Fruit fly (Drosophila melanogaster) whole organism, prepupa: ENCODE data around the gene path.

Experiments
- Blimp-1 ChIP-seq: fragments of 200-800 bp; sonication (Bioruptor generic); optimal IDR thresholded peaks from 3 replicates; lab custom pipeline; 2017; ENCODE audit warnings: missing biosample characterization, missing genetic modification characterization, mild to moderate bottlenecking, moderate library complexity, missing genetic modification reagents
- CG10631 ChIP-seq: fragments of 200-800 bp; sonication (Bioruptor generic); optimal IDR thresholded peaks from 2 replicates; lab custom pipeline; 2016; ENCODE audit warnings: missing biosample characterization, missing genetic modification characterization
- CG10669 ChIP-seq: fragments of 200-800 bp; sonication (Bioruptor generic); optimal IDR thresholded peaks from 3 replicates; lab custom pipeline; 2018; ENCODE audit warnings: missing biosample characterization, mild to moderate bottlenecking, missing genetic modification characterization, moderate library complexity
- CG11294 ChIP-seq: fragments of 200-800 bp; sonication (Bioruptor generic); IDR thresholded peaks from 2 replicates; pipeline ENCODE4 v1.3.6; 2022; ENCODE audit warnings: missing biosample characterization, missing genetic modification characterization
- CG11762 ChIP-seq: fragments of 200-800 bp; sonication (Bioruptor generic); optimal IDR thresholded peaks from 3 replicates; lab custom pipeline; 2016; ENCODE audit warnings: missing biosample characterization, missing genetic modification characterization; ENCODE audit not compliant: insufficient read depth
- CG15336 ChIP-seq: fragments of 200-800 bp; sonication (Bioruptor generic); IDR thresholded peaks from 2 replicates; pipeline ENCODE4 v1.3.6; 2022; ENCODE audit warnings: missing biosample characterization, missing genetic modification characterization
- CG3032 ChIP-seq: fragments of 200-800 bp; optimal IDR thresholded peaks from 2 replicates; lab custom pipeline; 2019; ENCODE audit warnings: missing biosample characterization, mild to moderate bottlenecking, missing genetic modification characterization, moderate library complexity
- CG31627 ChIP-seq: fragments of 200-800 bp; sonication (Bioruptor generic); optimal IDR thresholded peaks from 3 replicates; lab custom pipeline; 2016; ENCODE audit warnings: missing biosample characterization, missing genetic modification characterization
- CG32006 ChIP-seq: fragments of 200-800 bp; sonication (Bioruptor generic); optimal IDR thresholded peaks from 3 replicates; lab custom pipeline; 2017; ENCODE audit warnings: missing biosample characterization, mild to moderate bottlenecking, missing genetic modification characterization
- CG6163 ChIP-seq: fragments of 200-800 bp; sonication (Bioruptor generic); IDR thresholded peaks from 3 replicates; pipeline ENCODE4 v1.3.6; 2022; ENCODE audit warnings: missing biosample characterization, missing genetic modification characterization
- CG6276 ChIP-seq: fragments of 200-800 bp; sonication (Bioruptor generic); optimal IDR thresholded peaks from 2 replicates; lab custom pipeline; 2017; ENCODE audit warnings: missing biosample characterization, mild to moderate bottlenecking, missing genetic modification characterization
- CG6792 ChIP-seq: fragments of 200-800 bp; sonication (Bioruptor generic); optimal IDR thresholded peaks from 3 replicates; lab custom pipeline; 2016; ENCODE audit warnings: missing biosample characterization, missing genetic modification characterization
- CG6808 ChIP-seq: fragments of 200-800 bp; sonication (Bioruptor generic); optimal IDR thresholded peaks from 3 replicates; lab custom pipeline; 2017; ENCODE audit warnings: missing biosample characterization, missing genetic modification characterization, mild to moderate bottlenecking, moderate library complexity, missing genetic modification reagents
- CG6854 ChIP-seq: fragments of 200-800 bp; sonication (Bioruptor generic); optimal IDR thresholded peaks from 2 replicates; lab custom pipeline; 2017; ENCODE audit warnings: missing biosample characterization, mild to moderate bottlenecking, missing genetic modification characterization
- CG7368 ChIP-seq: fragments of 200-800 bp; sonication (Bioruptor generic); optimal IDR thresholded peaks from 3 replicates; lab custom pipeline; 2016; ENCODE audit warnings: missing biosample characterization, missing genetic modification characterization
- CG8319 ChIP-seq: fragments of 200-800 bp; sonication (Bioruptor generic); optimal IDR thresholded peaks from 3 replicates; lab custom pipeline; 2016; ENCODE audit warnings: missing biosample characterization, missing genetic modification characterization
- CG8632 ChIP-seq: fragments of 200-800 bp; sonication (Bioruptor generic); optimal IDR thresholded peaks from 3 replicates; lab custom pipeline; 2016; ENCODE audit warnings: missing biosample characterization, missing genetic modification characterization
- CG9139 ChIP-seq: fragments of 200-800 bp; sonication (Bioruptor generic); optimal IDR thresholded peaks from 3 replicates; lab custom pipeline; 2017; ENCODE audit warnings: missing biosample characterization, mild to moderate bottlenecking, missing genetic modification characterization
- Eip78C ChIP-seq: fragments of 200-800 bp; sonication (Bioruptor generic); peaks from one replicate; lab custom pipeline; 2016; ENCODE audit warnings: missing biosample characterization, missing genetic modification characterization
- Eip93F ChIP-seq: fragments of 200-800 bp; sonication (Bioruptor generic); optimal IDR thresholded peaks from 2 replicates; lab custom pipeline; 2016; ENCODE audit warnings: missing biosample characterization, mild to moderate bottlenecking, missing genetic modification characterization
- Ets21C ChIP-seq: fragments of 200-800 bp; sonication (Bioruptor generic); optimal IDR thresholded peaks from 3 replicates; lab custom pipeline; 2016; ENCODE audit warnings: missing biosample characterization, missing genetic modification characterization
- Ets96B ChIP-seq: fragments of 200-800 bp; optimal IDR thresholded peaks from 2 replicates; lab custom pipeline; 2019; ENCODE audit warnings: missing biosample characterization, mild to moderate bottlenecking, missing genetic modification characterization, moderate library complexity
- Gug ChIP-seq: fragments of 200-800 bp; sonication (Bioruptor generic); IDR thresholded peaks from 2 replicates; pipeline ENCODE4 v1.3.6; 2022; ENCODE audit warnings: missing biosample characterization, missing genetic modification characterization
- Hr38 ChIP-seq: sonication (Bioruptor generic); optimal IDR thresholded peaks from 2 replicates; lab custom pipeline; 2016; ENCODE audit warnings: missing biosample characterization, missing genetic modification characterization
- Hr39 ChIP-seq: fragments of 200-800 bp; sonication (Bioruptor generic); optimal IDR thresholded peaks from 2 replicates; lab custom pipeline; 2016; ENCODE audit warnings: missing biosample characterization, missing genetic modification characterization
- Hr4 ChIP-seq: fragments of 200-800 bp; sonication (Bioruptor generic); optimal IDR thresholded peaks from 3 replicates; lab custom pipeline; 2016; ENCODE audit warnings: missing biosample characterization, missing genetic modification characterization
- Lpt ChIP-seq: fragments of 200-800 bp; sonication (Bioruptor generic); optimal IDR thresholded peaks from 3 replicates; lab custom pipeline; 2016; ENCODE audit warnings: missing biosample characterization, missing genetic modification characterization
- OdsH ChIP-seq: fragments of 200-800 bp; sonication (Bioruptor generic); optimal IDR thresholded peaks from 3 replicates; lab custom pipeline; 2016; ENCODE audit warnings: missing biosample characterization, missing genetic modification characterization
- Sox14 ChIP-seq: fragments of 200-800 bp; sonication (Bioruptor generic); optimal IDR thresholded peaks from 3 replicates; lab custom pipeline; 2016; ENCODE audit warnings: missing biosample characterization, missing genetic modification characterization
- Sox15 ChIP-seq: fragments of 200-800 bp; sonication (Bioruptor generic); optimal IDR thresholded peaks from 3 replicates; lab custom pipeline; 2016; ENCODE audit warnings: missing biosample characterization, missing genetic modification characterization
- achi ChIP-seq: fragments of 200-800 bp; sonication (Bioruptor generic); optimal IDR thresholded peaks from 3 replicates; lab custom pipeline; 2016; ENCODE audit warnings: missing biosample characterization, missing genetic modification characterization
- acj6 ChIP-seq: fragments of 200-800 bp; sonication (Bioruptor generic); optimal IDR thresholded peaks from 3 replicates; lab custom pipeline; 2016; ENCODE audit warnings: missing biosample characterization, missing genetic modification characterization
- cyc ChIP-seq: fragments of 200-800 bp; sonication (Bioruptor generic); optimal IDR thresholded peaks from 3 replicates; lab custom pipeline; 2016; ENCODE audit warnings: missing biosample characterization, missing genetic modification characterization
- dac ChIP-seq: fragments of 200-800 bp; sonication (Bioruptor generic); optimal IDR thresholded peaks from 2 replicates; lab custom pipeline; 2017; ENCODE audit warnings: missing biosample characterization, mild to moderate bottlenecking, missing genetic modification characterization
- dsx ChIP-seq: fragments of 200-800 bp; optimal IDR thresholded peaks from 3 replicates; lab custom pipeline; 2019; ENCODE audit warnings: missing biosample characterization, mild to moderate bottlenecking, missing genetic modification characterization, moderate library complexity; ENCODE audit not compliant: poor library complexity, severe bottlenecking
- eg ChIP-seq: fragments of 200-800 bp; sonication (Bioruptor generic); IDR thresholded peaks from 3 replicates; pipeline ENCODE4 v1.3.6; 2022; ENCODE audit warnings: missing biosample characterization, missing genetic modification characterization
- esn ChIP-seq: fragments of 200-800 bp; sonication (Bioruptor generic); optimal IDR thresholded peaks from 2 replicates; lab custom pipeline; 2016; ENCODE audit warnings: missing biosample characterization, mild to moderate bottlenecking, missing genetic modification characterization, moderate library complexity
- fd59A ChIP-seq: fragments of 200-800 bp; sonication (Bioruptor generic); optimal IDR thresholded peaks from 2 replicates; lab custom pipeline; 2017; ENCODE audit warnings: missing biosample characterization, mild to moderate bottlenecking, missing genetic modification characterization, missing genetic modification reagents
- fkh ChIP-seq: fragments of 200-800 bp; sonication (Bioruptor generic); optimal IDR thresholded peaks from 3 replicates; lab custom pipeline; 2017; ENCODE audit warnings: missing biosample characterization, mild to moderate bottlenecking, missing genetic modification characterization, moderate library complexity
- lz ChIP-seq: fragments of 200-800 bp; sonication (Bioruptor generic); optimal IDR thresholded peaks from 3 replicates; lab custom pipeline; 2016; ENCODE audit warnings: missing biosample characterization, missing genetic modification characterization
- net ChIP-seq: fragments of 200-800 bp; sonication (Bioruptor generic); optimal IDR thresholded peaks from 3 replicates; lab custom pipeline; 2016; ENCODE audit warnings: missing biosample characterization, missing genetic modification characterization
- ss ChIP-seq, 2 experiments: fragments of 200-800 bp; sonication (Bioruptor generic); optimal IDR thresholded peaks; 2 replicates in 1 of 2; 3 replicates in 1 of 2; lab custom pipeline; 2017 to 2018; ENCODE audit warnings: mild to moderate bottlenecking in 2 of 2, missing biosample characterization in 2 of 2, missing genetic modification characterization in 2 of 2, moderate library complexity in 1 of 2
- svp ChIP-seq: fragments of 200-800 bp; sonication (Bioruptor generic); peaks from one replicate; lab custom pipeline; 2016; ENCODE audit warnings: missing biosample characterization, missing genetic modification characterization
- topi ChIP-seq: fragments of 200-800 bp; sonication (Bioruptor generic); optimal IDR thresholded peaks from 3 replicates; lab custom pipeline; 2016; ENCODE audit warnings: missing biosample characterization, missing genetic modification characterization
- vri ChIP-seq: fragments of 200-800 bp; sonication (Bioruptor generic); optimal IDR thresholded peaks from 3 replicates; lab custom pipeline; 2016; ENCODE audit warnings: missing biosample characterization, mild to moderate bottlenecking, missing genetic modification characterization

The path gene

dm6 chr3L:9451522-9452118 is 53.5 kb downstream of the path start, which contains the start of the genes CG3448 and ghi (continued):
- TF ChIP-seq CG10669 (GFP tag; lab: Kevin White, UChicago) (peak; percentile 32), CG6792 (GFP tag; lab: Kevin White, UChicago) (peak; percentile 48), Ets96B (peak; percentile 56), CG10631 (GFP tag; lab: Kevin White, UChicago) (no peak), net (GFP tag; lab: Kevin White, UChicago) (peak; percentile 47)

DNA sequence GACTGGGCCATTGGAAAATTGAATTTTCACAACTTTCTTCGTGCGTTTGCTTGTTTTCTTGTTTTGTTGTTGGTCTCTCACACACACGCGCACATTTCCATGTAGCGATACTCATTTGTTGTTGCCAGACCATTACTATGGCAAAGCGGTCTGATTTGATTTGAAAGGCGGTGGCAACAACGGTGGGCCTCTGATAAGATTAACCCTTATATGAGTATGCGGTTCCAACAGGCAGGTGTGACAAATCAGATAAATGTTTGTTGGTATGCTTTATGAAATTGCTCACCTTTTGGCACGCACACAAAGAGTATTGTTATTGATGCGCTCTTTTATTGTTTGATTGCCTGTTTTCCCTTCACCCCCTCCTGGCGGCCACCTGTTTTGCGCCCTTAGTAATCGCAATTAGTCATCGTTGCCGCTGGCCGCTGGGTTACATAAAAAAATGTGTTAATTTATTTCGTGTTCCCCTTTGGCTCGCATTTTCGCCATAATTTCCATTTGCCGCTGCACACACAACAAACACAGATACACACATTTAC is 57.8 kb downstream of the path start:
- no peak for TF ChIP-seq OdsH (GFP tag; lab: Kevin White, UChicago)
- no peak for TF ChIP-seq fd59A (GFP tag; lab: Kevin White, UChicago)
- peak; percentile 67 for TF ChIP-seq svp (GFP tag; lab: Kevin White, UChicago)
- TF ChIP-seq Eip78C (GFP tag; lab: Kevin White, UChicago) = peak; percentile 51
- TF ChIP-seq CG15336 (GFP tag; lab: Robert Waterston, UW) = peak; percentile 39
- peak; percentile 19 for TF ChIP-seq net (GFP tag; lab: Kevin White, UChicago)
- no peak for TF ChIP-seq dsx (GFP tag; lab: Kevin White, UChicago)
- no peak for TF ChIP-seq fkh (GFP tag; lab: Kevin White, UChicago)
- TF ChIP-seq Blimp-1 (GFP tag; lab: Kevin White, UChicago) = no peak
- TF ChIP-seq CG10631 (GFP tag; lab: Kevin White, UChicago) = no peak
- TF ChIP-seq Sox15 (GFP tag; lab: Kevin White, UChicago) = no peak
- no peak for TF ChIP-seq CG6276
- peak; percentile 90 for TF ChIP-seq vri
- peak; percentile 46 for TF ChIP-seq Gug (GFP tag; lab: Robert Waterston, UW)
- no peak for TF ChIP-seq cyc (GFP tag; lab: Kevin White, UChicago)
- no peak for TF ChIP-seq CG11762 (GFP tag; lab: Kevin White, UChicago)
- TF ChIP-seq topi (GFP tag; lab: Kevin White, UChicago) = no peak
- TF ChIP-seq dac (GFP tag; lab: Kevin White, UChicago) = no peak
- no peak for TF ChIP-seq Hr39
- TF ChIP-seq Hr4 (GFP tag; lab: Kevin White, UChicago) = no peak
- TF ChIP-seq CG11294 = 0 out of 2 replicates have a peak, but pooled peaks have one; percentile 9
- TF ChIP-seq ss (GFP tag; optimal IDR thresholded peaks at IDR 0.05; lab: Kevin White, UChicago) = no peak
- TF ChIP-seq Hr38 = no peak
- TF ChIP-seq eg (GFP tag; lab: Robert Waterston, UW) = no peak
- no peak for TF ChIP-seq CG6808
- TF ChIP-seq CG6163 = no peak; the same call in 2 of the 3 replicates
- TF ChIP-seq Lpt = peak; percentile 6
- no peak for TF ChIP-seq CG31627 (GFP tag; lab: Kevin White, UChicago)
- TF ChIP-seq CG32006 (GFP tag; lab: Kevin White, UChicago) = peak; percentile 31
- TF ChIP-seq lz = no peak

dm6 chr3L:9446731-9447238 is 58.3 kb downstream of the path start, which contains the start of gene CG3529:
CG3529 (plus strand) TSS chr3L:9446864.
- TF ChIP-seq ss (GFP tag; optimal IDR thresholded peaks at IDR 0.05; lab: Kevin White, UChicago) = peak in 1 of 2 experiments; percentile 61
- no peak for TF ChIP-seq Ets96B
- TF ChIP-seq esn = peak; percentile 29
- TF ChIP-seq CG10669 (GFP tag; lab: Kevin White, UChicago) = no peak
- peak; percentile 62 for TF ChIP-seq CG6808
- no peak for TF ChIP-seq vri
- TF ChIP-seq CG7368 (GFP tag; lab: Kevin White, UChicago) = no peak
- TF ChIP-seq CG8632 (GFP tag; lab: Kevin White, UChicago) = no peak
- TF ChIP-seq achi = no peak
- peak; percentile 8 for TF ChIP-seq OdsH (GFP tag; lab: Kevin White, UChicago)
- peak; percentile 13 for TF ChIP-seq Hr4 (GFP tag; lab: Kevin White, UChicago)
- peak; percentile 56 for TF ChIP-seq CG6854 (GFP tag; lab: Kevin White, UChicago)
- TF ChIP-seq Hr38 = no peak
- TF ChIP-seq fd59A (GFP tag; lab: Kevin White, UChicago) = no peak
- peak; percentile 7 for TF ChIP-seq CG3032
- TF ChIP-seq Sox15 (GFP tag; lab: Kevin White, UChicago) = no peak
- no peak for TF ChIP-seq CG9139 (GFP tag; lab: Kevin White, UChicago)
- TF ChIP-seq Eip93F (GFP tag; lab: Kevin White, UChicago) = no peak
- no peak for TF ChIP-seq eg (GFP tag; lab: Robert Waterston, UW)
- no peak for TF ChIP-seq CG8319 (GFP tag; lab: Kevin White, UChicago)
- TF ChIP-seq acj6 (GFP tag; lab: Kevin White, UChicago) = no peak
- 0 out of 3 replicates have a peak, but pooled peaks have one; percentile 38 for TF ChIP-seq CG6163
- no peak for TF ChIP-seq CG11762 (GFP tag; lab: Kevin White, UChicago)
- no peak for TF ChIP-seq dac (GFP tag; lab: Kevin White, UChicago)
- TF ChIP-seq Sox14 (GFP tag; lab: Kevin White, UChicago) = peak; percentile 25
- TF ChIP-seq Ets21C = peak; percentile 21
- TF ChIP-seq svp (GFP tag; lab: Kevin White, UChicago) = peak; percentile 64
